Worm (Caenorhabditis elegans): Measurements from ENCODE around the gene Y105C5B.15.

Gene Y105C5B.15

DNA sequence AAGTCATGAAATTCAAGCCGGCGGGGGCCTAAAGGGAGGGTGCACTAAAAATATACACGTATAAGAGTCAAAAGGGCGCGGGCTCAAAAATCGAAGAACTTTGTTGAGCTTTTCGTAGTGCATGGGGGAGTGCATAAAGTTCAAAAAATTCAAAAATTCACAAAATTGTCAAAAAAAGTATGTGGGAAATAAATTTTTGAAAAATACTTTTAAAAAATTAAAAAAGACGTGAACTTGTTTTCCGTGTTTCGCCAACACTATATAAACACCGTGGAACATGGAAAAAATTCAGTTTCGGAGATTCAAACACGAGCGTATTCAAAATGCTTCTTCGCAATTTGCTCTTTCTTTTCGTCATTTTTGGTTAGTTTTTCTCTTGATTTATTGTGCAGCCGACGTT, 11.1 kb downstream of the Y105C5B.15 start, which contains the start of gene Y105C5B.17:
Gene Y105C5B.17, plus strand, starts transcription at position 301 of the 400 bp plus-strand sequence.
- TF ChIP-seq blmp-1 (tag; optimal IDR thresholded peaks at IDR 0.05), result no peak
- TF ChIP-seq nhr-237 (tag; optimal IDR thresholded peaks at IDR 0.05), result no peak
- no peak for TF ChIP-seq mab-5 (tag; optimal IDR thresholded peaks at IDR 0.05)
- TF ChIP-seq hlh-1 (tag; optimal IDR thresholded peaks at IDR 0.05), result no peak
- no peak for TF ChIP-seq sptf-1 (tag; optimal IDR thresholded peaks at IDR 0.05)
- no peak for TF ChIP-seq pha-4 (tag; optimal IDR thresholded peaks at IDR 0.05)
- no peak for TF ChIP-seq snpc-4 (tag; optimal IDR thresholded peaks at IDR 0.05)
- no peak for TF ChIP-seq nhr-2 (tag; optimal IDR thresholded peaks at IDR 0.05)
- no peak for TF ChIP-seq nhr-28 (tag; optimal IDR thresholded peaks at IDR 0.05)
- TF ChIP-seq sem-2 (GFP tag; optimal IDR thresholded peaks at IDR 0.05), result no peak
- no peak for TF ChIP-seq ztf-11 (tag; optimal IDR thresholded peaks at IDR 0.05)

ce11 chrIV:15964307-15964706, 12.6 kb downstream of the Y105C5B.15 start, which contains the start of gene Y105C5B.18:
Y105C5B.18 (plus strand) TSS chrIV:15964607.
- no peak for TF ChIP-seq ceh-39 (tag; optimal IDR thresholded peaks at IDR 0.05)
- no peak for TF ChIP-seq nhr-76 (tag; optimal IDR thresholded peaks at IDR 0.05)
- no peak for TF ChIP-seq M03D4.4 (tag; optimal IDR thresholded peaks at IDR 0.05)
- TF ChIP-seq ceh-43 (GFP tag; optimal IDR thresholded peaks at IDR 0.05), result no peak
- no peak for TF ChIP-seq hlh-1 (tag; optimal IDR thresholded peaks at IDR 0.05)
- TF ChIP-seq unc-62 (GFP tag; optimal IDR thresholded peaks at IDR 0.05), result no peak
- no peak for TF ChIP-seq ceh-83 (GFP tag; optimal IDR thresholded peaks at IDR 0.05)
- no peak for TF ChIP-seq ces-1 (GFP tag; optimal IDR thresholded peaks at IDR 0.05)
- no peak for TF ChIP-seq bed-3 (GFP tag; optimal IDR thresholded peaks at IDR 0.05)
- no peak for TF ChIP-seq lsy-2 (tag; optimal IDR thresholded peaks at IDR 0.05)
- TF ChIP-seq blmp-1 (tag; optimal IDR thresholded peaks at IDR 0.05), result no peak
- TF ChIP-seq nhr-2 (tag; optimal IDR thresholded peaks at IDR 0.05), result no peak
- TF ChIP-seq ztf-11 (tag; optimal IDR thresholded peaks at IDR 0.05), result no peak
- TF ChIP-seq tbx-8 (GFP tag; optimal IDR thresholded peaks at IDR 0.05), result no peak
- TF ChIP-seq pha-4 (tag; optimal IDR thresholded peaks at IDR 0.05), result no peak
- no peak for TF ChIP-seq sem-2 (GFP tag; optimal IDR thresholded peaks at IDR 0.05)
- TF ChIP-seq unc-39 (tag; optimal IDR thresholded peaks at IDR 0.05), result no peak
- TF ChIP-seq nhr-28 (tag; optimal IDR thresholded peaks at IDR 0.05), result no peak

- TF ChIP-seq zip-8 (tag; optimal IDR thresholded peaks at IDR 0.05), result peak; percentile 83
Measured at ce11 chrIV:15979610-15980009, 27.9 kb downstream of the Y105C5B.15 start.

DNA sequence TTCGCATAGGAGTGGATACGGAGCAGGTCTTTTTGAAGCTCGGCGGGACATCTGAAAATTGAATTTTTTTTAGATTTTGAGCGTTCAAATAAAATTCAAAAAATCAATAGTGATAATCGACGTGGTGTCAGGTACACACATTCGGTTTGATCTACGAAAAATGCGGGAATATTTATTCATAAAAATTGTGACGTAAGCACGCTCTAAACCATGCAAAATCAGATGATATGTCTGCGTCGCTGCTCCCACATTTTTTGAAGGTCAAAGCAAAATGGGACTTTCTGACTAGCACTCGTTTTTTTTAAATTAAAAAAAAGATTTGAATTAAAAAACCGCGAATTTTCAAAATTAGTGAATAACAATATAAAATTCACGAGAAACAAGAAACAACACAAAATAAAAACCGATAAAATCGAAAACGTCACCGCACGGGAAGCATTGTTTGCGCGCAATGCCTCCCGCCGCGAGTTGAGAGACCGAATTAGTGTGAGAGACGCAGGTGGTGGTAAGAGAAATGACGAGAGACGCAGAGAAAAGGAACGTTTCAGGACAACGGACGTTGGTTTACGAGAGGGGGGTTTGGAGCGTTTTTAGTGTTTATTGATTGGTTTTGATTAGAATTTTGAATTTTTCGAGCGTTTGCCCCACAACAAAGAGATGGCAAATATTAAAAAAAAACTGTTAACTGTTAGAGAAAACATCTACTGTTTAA, 32.3 kb downstream of the Y105C5B.15 start, which contains the start of gene Y105C5B.19:
Gene Y105C5B.19, minus strand, starts transcription at position 51 of the 712 bp plus-strand sequence.
- peak; percentile 38 for TF ChIP-seq mep-1 (tag; optimal IDR thresholded peaks at IDR 0.05)
- TF ChIP-seq blmp-1 (tag; optimal IDR thresholded peaks at IDR 0.05), result no peak
- TF ChIP-seq lin-13 (tag; optimal IDR thresholded peaks at IDR 0.05), result peak; percentile 62
- TF ChIP-seq zip-8 (tag; optimal IDR thresholded peaks at IDR 0.05), result peak; percentile 8
- TF ChIP-seq pha-4 (tag; optimal IDR thresholded peaks at IDR 0.05), result peak; percentile 12
- no peak for TF ChIP-seq lsy-2 (tag; optimal IDR thresholded peaks at IDR 0.05)
- peak; percentile 64 for TF ChIP-seq ces-1 (GFP tag; optimal IDR thresholded peaks at IDR 0.05)

- no peak for TF ChIP-seq nhr-237 (tag; optimal IDR thresholded peaks at IDR 0.05)
- no peak for TF ChIP-seq snpc-4 (tag; optimal IDR thresholded peaks at IDR 0.05)
- no peak for TF ChIP-seq nhr-12 (tag; optimal IDR thresholded peaks at IDR 0.05)
- no peak for TF ChIP-seq mab-5 (tag; optimal IDR thresholded peaks at IDR 0.05)
- no peak for TF ChIP-seq flh-1 (GFP tag; optimal IDR thresholded peaks at IDR 0.05)
- TF ChIP-seq lin-13 (tag; optimal IDR thresholded peaks at IDR 0.05), result no peak
- no peak for TF ChIP-seq lsy-2 (tag; optimal IDR thresholded peaks at IDR 0.05)
- TF ChIP-seq ztf-11 (tag; optimal IDR thresholded peaks at IDR 0.05), result no peak
- TF ChIP-seq blmp-1 (tag; optimal IDR thresholded peaks at IDR 0.05), result no peak
- no peak for TF ChIP-seq pha-4 (tag; optimal IDR thresholded peaks at IDR 0.05)
- no peak for TF ChIP-seq sem-2 (GFP tag; optimal IDR thresholded peaks at IDR 0.05)
- no peak for TF ChIP-seq unc-120 (tag; optimal IDR thresholded peaks at IDR 0.05; ENCODE audit: poor library complexity, severe bottlenecking)
- TF ChIP-seq nhr-2 (tag; optimal IDR thresholded peaks at IDR 0.05), result no peak
- TF ChIP-seq zip-8 (tag; optimal IDR thresholded peaks at IDR 0.05), result no peak
- TF ChIP-seq cnd-1 (tag; optimal IDR thresholded peaks at IDR 0.05), result no peak
Measured at ce11 chrIV:15991416-15991815, 39.7 kb downstream of the Y105C5B.15 start.
